Worm (Caenorhabditis elegans) whole organism, L1 larva: Measurements from ENCODE around the gene F56D2.3.

Source experiments
- C04F5.9 ChIP-seq: sonication (generic microtip); optimal IDR thresholded peaks from 2 replicates; lab custom pipeline; 2016; ENCODE audit warnings: missing genetic modification characterization, missing compliant biosample characterization
- C34B4.2 ChIP-seq: sonication (generic microtip); optimal IDR thresholded peaks from 2 replicates; lab custom pipeline; 2017; ENCODE audit warnings: mild to moderate bottlenecking, missing genetic modification characterization, missing compliant biosample characterization
- F16B12.6 ChIP-seq: fragments of 150-350 bp; optimal IDR thresholded peaks from 2 replicates; lab custom pipeline; 2014; ENCODE audit warnings: missing biosample characterization, missing genetic modification characterization
- Y116A8C.19 ChIP-seq: sonication (generic microtip); optimal IDR thresholded peaks from 2 replicates; lab custom pipeline; 2016; ENCODE audit warnings: missing compliant biosample characterization, missing genetic modification characterization, borderline replicate concordance
- aha-1 ChIP-seq: fragments of 150-350 bp; optimal IDR thresholded peaks from 2 replicates; lab custom pipeline; 2014; ENCODE audit warnings: missing biosample characterization, missing genetic modification characterization
- aly-2 ChIP-seq: fragments of 150-350 bp; optimal IDR thresholded peaks from 2 replicates; lab custom pipeline; 2014; ENCODE audit warnings: missing biosample characterization, missing genetic modification characterization
- ama-1 ChIP-seq: fragments of 150-350 bp; optimal IDR thresholded peaks from 2 replicates; lab custom pipeline; 2014
- ceh-8 ChIP-seq: fragments of 200-800 bp; sonication (Bioruptor generic); optimal IDR thresholded peaks from 2 replicates; lab custom pipeline; 2018; ENCODE audit warnings: mild to moderate bottlenecking, missing genetic modification characterization, moderate library complexity, missing compliant biosample characterization
- ceh-82 ChIP-seq, 3 experiments: fragments of 150-350 bp in 1 of 3; sonication (generic microtip) in 2 of 3; optimal IDR thresholded peaks; 2 replicates each; lab custom pipeline; 2014 to 2017; ENCODE audit warnings: missing biosample characterization in 3 of 3, missing genetic modification characterization in 3 of 3
- dpl-1 ChIP-seq, 3 experiments: fragments of 150-350 bp in 2 of 3; sonication (generic microtip) in 1 of 3; optimal IDR thresholded peaks; 2 replicates each; lab custom pipeline; 2014 to 2017; ENCODE audit warnings: missing biosample characterization in 3 of 3, missing genetic modification characterization in 3 of 3, missing genetic modification reagents in 3 of 3
- dsc-1 ChIP-seq: sonication (generic microtip); optimal IDR thresholded peaks from 2 replicates; lab custom pipeline; 2016; ENCODE audit warnings: mild to moderate bottlenecking, missing genetic modification characterization, missing compliant biosample characterization
- egl-13 ChIP-seq: sonication (generic microtip); optimal IDR thresholded peaks from 2 replicates; lab custom pipeline; 2016; ENCODE audit warnings: missing genotype, missing genetic modification reagents, missing genetic modification characterization, missing compliant biosample characterization
- egl-27 ChIP-seq, 2 experiments: fragments of 150-350 bp in 1 of 2; sonication (generic microtip); optimal IDR thresholded peaks; 3 replicates each; lab custom pipeline; 2017 to 2018; ENCODE audit warnings: missing biosample characterization in 2 of 2, missing genetic modification characterization in 2 of 2, missing genetic modification reagents in 2 of 2
- elt-2 ChIP-seq: sonication (generic microtip); optimal IDR thresholded peaks from 2 replicates; lab custom pipeline; 2016; ENCODE audit warnings: missing genetic modification characterization, mild to moderate bottlenecking, inconsistent platforms, missing compliant biosample characterization, missing genetic modification reagents
- elt-3 ChIP-seq, 6 experiments: fragments of 150-350 bp in 1 of 6; sonication (generic microtip); optimal IDR thresholded peaks; 2 replicates each; lab custom pipeline; 2017 to 2018; ENCODE audit warnings: missing biosample characterization in 6 of 6, missing genetic modification characterization in 6 of 6, inconsistent platforms in 1 of 6
- fkh-8 ChIP-seq: sonication (generic microtip); optimal IDR thresholded peaks from 2 replicates; lab custom pipeline; 2016; ENCODE audit warnings: mild to moderate bottlenecking, missing genetic modification characterization, missing compliant biosample characterization
- fos-1 ChIP-seq: fragments of 150-350 bp; optimal IDR thresholded peaks from 2 replicates; lab custom pipeline; 2014; ENCODE audit warnings: missing biosample characterization, missing genetic modification characterization
- hlh-17 ChIP-seq: fragments of 200-800 bp; sonication (Bioruptor generic); optimal IDR thresholded peaks from 2 replicates; lab custom pipeline; 2018; ENCODE audit warnings: missing genetic modification characterization, mild to moderate bottlenecking, missing compliant biosample characterization, moderate library complexity, borderline replicate concordance
- hlh-4 ChIP-seq: sonication (generic microtip); optimal IDR thresholded peaks from 2 replicates; lab custom pipeline; 2016; ENCODE audit warnings: mild to moderate bottlenecking, missing genetic modification characterization, missing compliant biosample characterization
- hpl-2 ChIP-seq: fragments of 150-350 bp; optimal IDR thresholded peaks from 2 replicates; lab custom pipeline; 2014; ENCODE audit warnings: missing biosample characterization, missing genetic modification reagents, missing genetic modification characterization
- jun-1 ChIP-seq: fragments of 150-350 bp; optimal IDR thresholded peaks from 2 replicates; lab custom pipeline; 2014; ENCODE audit warnings: missing biosample characterization, missing genetic modification reagents, missing genetic modification characterization
- lin-13 ChIP-seq: fragments of 150-350 bp; optimal IDR thresholded peaks from 2 replicates; lab custom pipeline; 2014; ENCODE audit warnings: missing biosample characterization, missing genetic modification reagents, missing genetic modification characterization
- lin-14 ChIP-seq: fragments of 200-800 bp; sonication (Bioruptor generic); optimal IDR thresholded peaks from 2 replicates; lab custom pipeline; 2018; ENCODE audit warnings: mild to moderate bottlenecking, missing genetic modification characterization, moderate library complexity, missing compliant biosample characterization
- lin-15B ChIP-seq: fragments of 150-350 bp; sonication (generic microtip); optimal IDR thresholded peaks from 3 replicates; lab custom pipeline; 2014; ENCODE audit warnings: missing biosample characterization, missing genetic modification characterization
- lin-35 ChIP-seq, 2 experiments: fragments of 150-350 bp; optimal IDR thresholded peaks; 2 replicates each; lab custom pipeline; 2014; ENCODE audit warnings: missing biosample characterization in 2 of 2, missing genetic modification characterization in 2 of 2, missing genetic modification reagents in 2 of 2
- lir-3 ChIP-seq: sonication (generic microtip); optimal IDR thresholded peaks from 2 replicates; lab custom pipeline; 2016; ENCODE audit warnings: mild to moderate bottlenecking, missing genetic modification characterization, moderate library complexity, missing compliant biosample characterization; ENCODE audit not compliant: poor library complexity
- mdl-1 ChIP-seq, 2 experiments: fragments of 150-350 bp; optimal IDR thresholded peaks; 2 replicates each; lab custom pipeline; 2014 to 2017; ENCODE audit warnings: missing biosample characterization in 2 of 2, missing genetic modification characterization in 2 of 2, inconsistent platforms in 1 of 2
- mep-1 ChIP-seq: fragments of 150-350 bp; optimal IDR thresholded peaks from 2 replicates; lab custom pipeline; 2014; ENCODE audit warnings: missing biosample characterization, missing genetic modification characterization
- nhr-19 ChIP-seq: fragments of 200-800 bp; sonication (Bioruptor generic); conservative IDR thresholded peaks from 2 replicates; pipeline ENCODE4 v1.3.6; 2022; ENCODE audit warnings: missing genetic modification characterization, missing compliant biosample characterization
- nhr-20 ChIP-seq: sonication (generic microtip); optimal IDR thresholded peaks from 2 replicates; lab custom pipeline; 2016; ENCODE audit warnings: mild to moderate bottlenecking, missing genetic modification characterization, missing compliant biosample characterization
- nhr-47 ChIP-seq: sonication (generic microtip); optimal IDR thresholded peaks from 2 replicates; lab custom pipeline; 2016; ENCODE audit warnings: mild to moderate bottlenecking, missing genetic modification characterization, moderate library complexity, missing compliant biosample characterization
- nhr-71 ChIP-seq: sonication (generic microtip); optimal IDR thresholded peaks from 2 replicates; lab custom pipeline; 2016; ENCODE audit warnings: mild to moderate bottlenecking, missing genetic modification characterization, moderate library complexity, missing compliant biosample characterization
- nhr-76 ChIP-seq: sonication (generic microtip); optimal IDR thresholded peaks from 2 replicates; lab custom pipeline; 2017; ENCODE audit warnings: missing biosample characterization, missing genetic modification characterization
- nhr-84 ChIP-seq: sonication (generic microtip); optimal IDR thresholded peaks from 2 replicates; lab custom pipeline; 2017; ENCODE audit warnings: missing biosample characterization, missing genetic modification characterization
- nhr-85 ChIP-seq: sonication (generic microtip); peaks from one replicate; lab custom pipeline; 2016; ENCODE audit warnings: missing genetic modification characterization, inconsistent platforms, missing compliant biosample characterization
- nhr-90 ChIP-seq: sonication (generic microtip); optimal IDR thresholded peaks from 2 replicates; lab custom pipeline; 2016; ENCODE audit warnings: mild to moderate bottlenecking, missing genetic modification characterization, missing compliant biosample characterization; ENCODE audit not compliant: poor library complexity
- pax-3 ChIP-seq: fragments of 200-800 bp; sonication (Bioruptor generic); optimal IDR thresholded peaks from 2 replicates; lab custom pipeline; 2018; ENCODE audit warnings: mild to moderate bottlenecking, missing genetic modification characterization, moderate library complexity, missing compliant biosample characterization
- rnt-1 ChIP-seq: sonication (generic microtip); optimal IDR thresholded peaks from 2 replicates; lab custom pipeline; 2016; ENCODE audit warnings: mild to moderate bottlenecking, missing genetic modification characterization, moderate library complexity, missing compliant biosample characterization
- skn-1 ChIP-seq: fragments of 150-350 bp; optimal IDR thresholded peaks from 2 replicates; lab custom pipeline; 2014; ENCODE audit warnings: missing biosample characterization, missing genetic modification characterization
- snu-23 ChIP-seq: sonication (generic microtip); optimal IDR thresholded peaks from 2 replicates; lab custom pipeline; 2016; ENCODE audit warnings: missing genetic modification characterization, missing compliant biosample characterization
- sox-4 ChIP-seq: sonication (generic microtip); optimal IDR thresholded peaks from 2 replicates; lab custom pipeline; 2016; ENCODE audit warnings: missing genetic modification characterization, missing compliant biosample characterization
- swsn-7 ChIP-seq: sonication (generic microtip); optimal IDR thresholded peaks from 2 replicates; lab custom pipeline; 2016; ENCODE audit warnings: missing genetic modification characterization, missing compliant biosample characterization
- unc-130 ChIP-seq: fragments of 150-350 bp; optimal IDR thresholded peaks from 2 replicates; lab custom pipeline; 2017; ENCODE audit warnings: missing biosample characterization, missing genetic modification characterization, inconsistent platforms
- unc-30 ChIP-seq: sonication (generic microtip); optimal IDR thresholded peaks from 2 replicates; lab custom pipeline; 2017; ENCODE audit warnings: missing biosample characterization, missing genetic modification characterization
- unc-86 ChIP-seq: sonication (generic microtip); optimal IDR thresholded peaks from 2 replicates; lab custom pipeline; 2016; ENCODE audit warnings: missing genetic modification characterization, missing compliant biosample characterization
- vab-15 ChIP-seq: sonication (generic microtip); optimal IDR thresholded peaks from 2 replicates; lab custom pipeline; 2017; ENCODE audit warnings: missing genotype, mild to moderate bottlenecking, missing genetic modification characterization, missing compliant biosample characterization
- xbp-1 ChIP-seq: sonication (generic microtip); optimal IDR thresholded peaks from 2 replicates; lab custom pipeline; 2016; ENCODE audit warnings: missing genetic modification characterization, missing compliant biosample characterization
- zag-1 ChIP-seq: fragments of 150-350 bp; optimal IDR thresholded peaks from 2 replicates; lab custom pipeline; 2014; ENCODE audit warnings: missing biosample characterization, missing genetic modification characterization
- ztf-11 ChIP-seq, 2 experiments: sonication (generic microtip); optimal IDR thresholded peaks; 2 replicates each; lab custom pipeline; 2016 to 2017; ENCODE audit warnings: missing genetic modification characterization in 2 of 2, missing biosample characterization in 1 of 2, missing compliant biosample characterization in 1 of 2
- ztf-4 ChIP-seq: fragments of 150-350 bp; optimal IDR thresholded peaks from 2 replicates; lab custom pipeline; 2014; ENCODE audit warnings: missing biosample characterization, missing genetic modification characterization

Gene F56D2.3

ce11 chrIII:5591668-5592149, 7.0 kb downstream of the F56D2.3 start, which contains the start of the genes ddx-15 and ucr-1 (continued):
- TF ChIP-seq ztf-11 (tag; optimal IDR thresholded peaks at IDR 0.05; lab: Kevin White, UChicago): no peak
- peak; percentile 1 to 79 (median 37) for TF ChIP-seq ceh-82 (tag; optimal IDR thresholded peaks at IDR 0.05; lab: Kevin White, UChicago)
- TF ChIP-seq C34B4.2 (tag; lab: Kevin White, UChicago): no peak
- peak; percentile 83 for TF ChIP-seq nhr-71 (tag; lab: Kevin White, UChicago)
- peak; percentile 8 for TF ChIP-seq egl-13 (tag; lab: Kevin White, UChicago)
- TF ChIP-seq jun-1 (tag; lab: Kevin White, UChicago): peak; percentile 22
- peak; percentile 2 for TF ChIP-seq elt-2 (tag; lab: Kevin White, UChicago)
- TF ChIP-seq dsc-1 (tag; lab: Kevin White, UChicago): peak; percentile 45
- TF ChIP-seq egl-27 (tag; optimal IDR thresholded peaks at IDR 0.05; lab: Kevin White, UChicago): no peak
- no peak for TF ChIP-seq sox-4
- TF ChIP-seq aly-2 (tag; lab: Kevin White, UChicago): no peak
- TF ChIP-seq nhr-84: no peak
- TF ChIP-seq F16B12.6 (tag; lab: Kevin White, UChicago): peak; percentile 14
- TF ChIP-seq vab-15 (tag; lab: Kevin White, UChicago): peak; percentile 17
- peak; percentile 73 for TF ChIP-seq rnt-1 (tag; lab: Kevin White, UChicago)
- peak; percentile 0 for TF ChIP-seq C04F5.9 (tag; lab: Kevin White, UChicago)
- TF ChIP-seq nhr-19: peak; percentile 65
- TF ChIP-seq lir-3: peak; percentile 39
- TF ChIP-seq hpl-2 (GFP tag; lab: Kevin White, UChicago): no peak
- TF ChIP-seq mdl-1 (tag; optimal IDR thresholded peaks at IDR 0.05; lab: Kevin White, UChicago): peak in 1 of 2 experiments; percentile 46
- TF ChIP-seq unc-30 (tag; lab: Kevin White, UChicago): no peak
- TF ChIP-seq lin-15B (tag; lab: Kevin White, UChicago): peak; percentile 61
- peak; percentile 69 for TF ChIP-seq unc-86 (tag; lab: Kevin White, UChicago)
- peak; percentile 15 for TF ChIP-seq pax-3 (tag; lab: Kevin White, UChicago)
- peak; percentile 43 for TF ChIP-seq fos-1
- TF ChIP-seq ama-1 (lab: Kevin White, UChicago): no peak
- peak; percentile 73 for TF ChIP-seq xbp-1 (tag; lab: Kevin White, UChicago)
- no peak for TF ChIP-seq aha-1 (tag; lab: Kevin White, UChicago)
- TF ChIP-seq snu-23: peak; percentile 78
- TF ChIP-seq lin-13 (GFP tag; lab: Kevin White, UChicago): peak; percentile 25
- TF ChIP-seq fkh-8 (tag; lab: Kevin White, UChicago): peak; percentile 72
- TF ChIP-seq dpl-1 (GFP tag; optimal IDR thresholded peaks at IDR 0.05; lab: Kevin White, UChicago): peak; percentile 69 to 78 (median 72)
- TF ChIP-seq skn-1 (tag; lab: Kevin White, UChicago): peak; percentile 39
- TF ChIP-seq lin-35 (GFP tag; optimal IDR thresholded peaks at IDR 0.05; lab: Kevin White, UChicago): peak; percentile 82 to 85
- no peak for TF ChIP-seq hlh-4
- TF ChIP-seq hlh-17 (GFP tag; lab: Kevin White, UChicago): no peak
- peak; percentile 66 for TF ChIP-seq swsn-7 (tag; lab: Kevin White, UChicago)
- TF ChIP-seq nhr-90: peak; percentile 34
- peak; percentile 78 for TF ChIP-seq nhr-47
- TF ChIP-seq ztf-4 (tag; lab: Kevin White, UChicago): no peak
- peak; percentile 73 for TF ChIP-seq nhr-85 (tag; lab: Kevin White, UChicago)

ce11 chrIII:5594350-5594749, 9.6 kb downstream of the F56D2.3 start:
- no peak for TF ChIP-seq ceh-82 (tag; optimal IDR thresholded peaks at IDR 0.05; lab: Kevin White, UChicago)
- TF ChIP-seq rnt-1 (tag; lab: Kevin White, UChicago): peak; percentile 12
- peak in 2 of 6 experiments; percentile 3 to 44 for TF ChIP-seq elt-3 (tag; optimal IDR thresholded peaks at IDR 0.05; lab: Kevin White, UChicago)
- no peak for TF ChIP-seq lin-15B (tag; lab: Kevin White, UChicago)
- no peak for TF ChIP-seq Y116A8C.19 (tag; lab: Kevin White, UChicago)
- peak; percentile 36 for TF ChIP-seq nhr-20 (tag; lab: Kevin White, UChicago)
- TF ChIP-seq lir-3: no peak
- no peak for TF ChIP-seq nhr-76
- TF ChIP-seq fkh-8 (tag; lab: Kevin White, UChicago): no peak
- TF ChIP-seq nhr-71 (tag; lab: Kevin White, UChicago): peak; percentile 6
- TF ChIP-seq nhr-90: peak; percentile 23
- TF ChIP-seq mep-1 (tag; lab: Kevin White, UChicago): peak; percentile 53
- TF ChIP-seq nhr-47: no peak
- peak; percentile 71 for TF ChIP-seq nhr-85 (tag; lab: Kevin White, UChicago)
- TF ChIP-seq lin-35 (GFP tag; optimal IDR thresholded peaks at IDR 0.05; lab: Kevin White, UChicago): peak in 1 of 2 experiments; percentile 25
- TF ChIP-seq unc-130: no peak
- peak; percentile 50 for TF ChIP-seq snu-23
- TF ChIP-seq skn-1 (tag; lab: Kevin White, UChicago): no peak
- no peak for TF ChIP-seq hlh-17 (GFP tag; lab: Kevin White, UChicago)
- no peak for TF ChIP-seq zag-1 (tag; lab: Kevin White, UChicago)
- TF ChIP-seq lin-14 (GFP tag; lab: Kevin White, UChicago): peak; percentile 59
- no peak for TF ChIP-seq ceh-8
